Worm (Caenorhabditis elegans) whole organism, early embryonic: ENCODE results near the gene rec-8.

ENCODE experiments used
- B0310.2 ChIP-seq: sonication (generic microtip); optimal IDR thresholded peaks from 2 replicates; lab custom pipeline; 2016; ENCODE audit warnings: mild to moderate bottlenecking, missing genetic modification characterization, missing compliant biosample characterization
- F13C5.2 ChIP-seq: sonication (generic microtip); optimal IDR thresholded peaks from 2 replicates; lab custom pipeline; 2017; ENCODE audit warnings: mild to moderate bottlenecking, missing genetic modification characterization, inconsistent platforms, missing compliant biosample characterization
- aly-1 ChIP-seq: sonication (generic microtip); optimal IDR thresholded peaks from 2 replicates; lab custom pipeline; 2016; ENCODE audit warnings: missing genetic modification characterization, missing compliant biosample characterization
- ama-1 ChIP-seq: fragments of 150-350 bp; optimal IDR thresholded peaks from 2 replicates; lab custom pipeline; 2014
- ceh-13 ChIP-seq: fragments of 200-800 bp; sonication (Bioruptor generic); optimal IDR thresholded peaks from 2 replicates; lab custom pipeline; 2018; ENCODE audit warnings: mild to moderate bottlenecking, missing genetic modification characterization, missing compliant biosample characterization
- ceh-36 ChIP-seq: sonication (generic microtip); optimal IDR thresholded peaks from 2 replicates; lab custom pipeline; 2016; ENCODE audit warnings: missing genetic modification characterization, inconsistent platforms, missing compliant biosample characterization
- ets-7 ChIP-seq: sonication (generic microtip); optimal IDR thresholded peaks from 2 replicates; lab custom pipeline; 2016; ENCODE audit warnings: missing genotype, missing genetic modification characterization, missing compliant biosample characterization
- flt-1 ChIP-seq: fragments of 200-800 bp; sonication (Bioruptor generic); IDR thresholded peaks from 2 replicates; pipeline ENCODE4 v1.3.6; 2022; ENCODE audit warnings: missing genetic modification characterization, missing compliant biosample characterization
- hmbx-1 ChIP-seq: sonication (generic microtip); optimal IDR thresholded peaks from 2 replicates; lab custom pipeline; 2016; ENCODE audit warnings: mild to moderate bottlenecking, missing genetic modification characterization, missing compliant biosample characterization
- hmg-4 ChIP-seq: fragments of 200-800 bp; sonication (Bioruptor generic); optimal IDR thresholded peaks from 2 replicates; lab custom pipeline; 2018; ENCODE audit warnings: mild to moderate bottlenecking, missing genetic modification characterization, missing compliant biosample characterization
- hnd-1 ChIP-seq: sonication (generic microtip); optimal IDR thresholded peaks from 2 replicates; lab custom pipeline; 2016; ENCODE audit warnings: missing genetic modification characterization, missing compliant biosample characterization
- pes-1 ChIP-seq: fragments of 200-800 bp; sonication (Bioruptor generic); IDR thresholded peaks from 2 replicates; pipeline ENCODE4 v1.3.6; 2022; ENCODE audit warnings: missing genetic modification reagents, missing genetic modification characterization, missing compliant biosample characterization
- scrt-1 ChIP-seq: fragments of 200-800 bp; sonication (Bioruptor generic); IDR thresholded peaks from 2 replicates; pipeline ENCODE4 v1.3.6; 2022; ENCODE audit warnings: missing genetic modification characterization, missing compliant biosample characterization
- sea-1 ChIP-seq: fragments of 200-800 bp; sonication (Bioruptor generic); conservative IDR thresholded peaks from 2 replicates; pipeline ENCODE4 v1.3.6; 2022; ENCODE audit warnings: missing genetic modification characterization, missing compliant biosample characterization
- tbx-11 ChIP-seq: fragments of 200-800 bp; sonication (Bioruptor generic); IDR thresholded peaks from 2 replicates; pipeline ENCODE4 v1.3.6; 2022; ENCODE audit warnings: missing genetic modification characterization, missing compliant biosample characterization
- tbx-37 ChIP-seq: fragments of 200-800 bp; sonication (Bioruptor generic); conservative IDR thresholded peaks from 2 replicates; pipeline ENCODE4 v1.3.6; 2022; ENCODE audit warnings: missing genetic modification reagents, missing genetic modification characterization, missing compliant biosample characterization
- tra-4 ChIP-seq: sonication (generic microtip); optimal IDR thresholded peaks from 2 replicates; lab custom pipeline; 2017; ENCODE audit warnings: missing genetic modification characterization, missing compliant biosample characterization

rec-8 gene

ce11 chrIV:13311331-13312034 lies 41.5 kb downstream of the rec-8 start:
- no peak for TF ChIP-seq tra-4 (tag; lab: Kevin White, UChicago)
- TF ChIP-seq tbx-11, result no peak
- no peak for TF ChIP-seq B0310.2 (tag; lab: Kevin White, UChicago)
- TF ChIP-seq pes-1 (GFP tag; lab: Robert Waterston, UW), result no peak
- no peak for TF ChIP-seq ets-7
- TF ChIP-seq F13C5.2 (tag; lab: Kevin White, UChicago), result no peak
- TF ChIP-seq flt-1 (GFP tag; lab: Robert Waterston, UW), result no peak
- TF ChIP-seq ceh-36 (tag; lab: Kevin White, UChicago), result no peak
- no peak for TF ChIP-seq hmg-4 (GFP tag; lab: Kevin White, UChicago)
- no peak for TF ChIP-seq ama-1
- no peak for TF ChIP-seq sea-1
- TF ChIP-seq ceh-13, result no peak
- no peak for TF ChIP-seq hmbx-1 (tag; lab: Kevin White, UChicago)
- no peak for TF ChIP-seq hnd-1 (tag; lab: Kevin White, UChicago)
- TF ChIP-seq tbx-37 (GFP tag; lab: Robert Waterston, UW), result no peak
- TF ChIP-seq scrt-1, result no peak
- TF ChIP-seq aly-1 (tag; lab: Kevin White, UChicago), result no peak

DNA sequence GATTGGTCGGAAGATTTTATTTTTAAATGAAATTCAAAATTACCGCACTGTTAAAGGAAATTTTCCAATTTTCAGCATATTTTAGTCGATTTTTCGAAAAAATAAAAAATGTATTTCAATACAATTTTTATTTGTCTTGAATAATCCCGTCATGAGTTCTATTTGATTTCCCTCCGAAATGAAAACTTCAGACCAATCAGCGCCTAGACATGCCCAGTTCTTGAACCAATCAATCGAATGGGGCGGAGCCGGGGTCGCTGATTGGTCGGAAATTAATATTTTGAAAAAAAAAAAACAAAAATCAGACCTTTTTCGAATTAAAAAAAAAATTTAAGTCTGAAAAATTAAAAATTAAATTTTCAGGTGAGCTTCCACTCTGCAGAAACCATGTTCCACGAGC lies 43.4 kb downstream of the rec-8 start:
- TF ChIP-seq F13C5.2 (tag; lab: Kevin White, UChicago) (no peak), aly-1 (tag; lab: Kevin White, UChicago) (no peak), flt-1 (GFP tag; lab: Robert Waterston, UW) (no peak), scrt-1 (no peak), hnd-1 (tag; lab: Kevin White, UChicago) (no peak), ama-1 (no peak), tbx-11 (no peak), tbx-37 (GFP tag; lab: Robert Waterston, UW) (no peak), tra-4 (tag; lab: Kevin White, UChicago) (no peak)

- TF ChIP-seq sea-1 (no peak), flt-1 (GFP tag; lab: Robert Waterston, UW) (no peak), ets-7 (no peak), ama-1 (no peak), scrt-1 (no peak), B0310.2 (tag; lab: Kevin White, UChicago) (no peak), F13C5.2 (tag; lab: Kevin White, UChicago) (no peak), hnd-1 (tag; lab: Kevin White, UChicago) (no peak), hmg-4 (GFP tag; lab: Kevin White, UChicago) (no peak), tra-4 (tag; lab: Kevin White, UChicago) (no peak), aly-1 (tag; lab: Kevin White, UChicago) (no peak), hmbx-1 (tag; lab: Kevin White, UChicago) (no peak), pes-1 (GFP tag; lab: Robert Waterston, UW) (no peak), tbx-37 (GFP tag; lab: Robert Waterston, UW) (no peak), ceh-13 (no peak), tbx-11 (no peak), ceh-36 (tag; lab: Kevin White, UChicago) (no peak)
These were observed 48.2 kb downstream of the rec-8 start for ce11 chrIV:13304786-13305185.

DNA sequence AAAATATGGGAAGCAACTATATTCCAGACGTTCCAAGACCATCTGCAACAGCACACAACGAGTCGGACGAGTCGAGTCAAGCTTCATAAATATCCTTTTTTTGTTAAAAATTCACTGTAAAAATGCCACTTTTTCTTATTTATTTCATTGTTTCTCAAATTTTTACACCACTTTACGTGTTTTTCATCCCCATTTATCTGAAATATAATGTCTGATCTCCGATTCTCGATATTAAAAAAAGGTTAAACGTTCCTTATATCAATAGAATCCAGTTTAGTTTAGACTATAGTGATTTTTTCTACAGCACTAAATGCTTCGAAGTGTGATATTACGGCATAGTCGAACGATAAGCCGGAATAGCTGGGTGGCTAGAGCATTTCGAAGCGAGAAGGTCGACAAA lies 49.6 kb downstream of the rec-8 start, which contains the start of gene Y67H2A.7:
Gene Y67H2A.7, plus strand, starts transcription at position 301 of the 400 bp plus-strand sequence.
- TF ChIP-seq B0310.2 (tag; lab: Kevin White, UChicago) (no peak), flt-1 (GFP tag; lab: Robert Waterston, UW) (no peak), hnd-1 (tag; lab: Kevin White, UChicago) (no peak), scrt-1 (no peak), tbx-11 (no peak), aly-1 (tag; lab: Kevin White, UChicago) (no peak), F13C5.2 (tag; lab: Kevin White, UChicago) (no peak), sea-1 (no peak), hmg-4 (GFP tag; lab: Kevin White, UChicago) (no peak), hmbx-1 (tag; lab: Kevin White, UChicago) (no peak), tbx-37 (GFP tag; lab: Robert Waterston, UW) (no peak), pes-1 (GFP tag; lab: Robert Waterston, UW) (no peak), ama-1 (no peak), ets-7 (no peak), ceh-36 (tag; lab: Kevin White, UChicago) (no peak), ceh-13 (no peak)

DNA sequence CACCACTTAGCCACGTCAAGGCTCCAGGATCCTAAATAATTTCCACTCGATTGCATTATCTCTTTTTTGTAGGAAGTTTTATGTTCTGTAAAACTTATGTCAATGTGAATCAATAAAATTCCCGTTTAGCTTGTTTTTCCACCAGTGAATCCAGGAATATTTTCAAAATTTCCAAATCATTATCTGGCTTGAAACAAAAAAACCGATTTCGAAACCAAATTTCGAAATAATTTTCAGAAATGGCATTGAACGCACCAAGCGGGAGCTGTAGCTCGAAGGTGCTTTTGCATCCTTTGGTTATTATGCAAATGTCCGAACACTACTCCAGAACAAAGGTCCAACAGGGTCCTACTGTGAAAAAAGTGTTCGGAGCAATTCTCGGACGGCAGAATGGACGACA lies 52.4 kb downstream of the rec-8 start, which contains the start of gene csn-6:
Gene csn-6, plus strand, starts transcription at position 234 of the 400 bp plus-strand sequence.
- TF ChIP-seq ceh-13 (no peak), sea-1 (no peak), pes-1 (GFP tag; lab: Robert Waterston, UW) (no peak), B0310.2 (tag; lab: Kevin White, UChicago) (no peak), tbx-37 (GFP tag; lab: Robert Waterston, UW) (no peak), F13C5.2 (tag; lab: Kevin White, UChicago) (no peak), ets-7 (no peak), tra-4 (tag; lab: Kevin White, UChicago) (no peak), hmg-4 (GFP tag; lab: Kevin White, UChicago) (no peak), aly-1 (tag; lab: Kevin White, UChicago) (no peak), tbx-11 (no peak), hmbx-1 (tag; lab: Kevin White, UChicago) (no peak), scrt-1 (no peak), ama-1 (no peak), ceh-36 (tag; lab: Kevin White, UChicago) (no peak), hnd-1 (tag; lab: Kevin White, UChicago) (no peak)

DNA sequence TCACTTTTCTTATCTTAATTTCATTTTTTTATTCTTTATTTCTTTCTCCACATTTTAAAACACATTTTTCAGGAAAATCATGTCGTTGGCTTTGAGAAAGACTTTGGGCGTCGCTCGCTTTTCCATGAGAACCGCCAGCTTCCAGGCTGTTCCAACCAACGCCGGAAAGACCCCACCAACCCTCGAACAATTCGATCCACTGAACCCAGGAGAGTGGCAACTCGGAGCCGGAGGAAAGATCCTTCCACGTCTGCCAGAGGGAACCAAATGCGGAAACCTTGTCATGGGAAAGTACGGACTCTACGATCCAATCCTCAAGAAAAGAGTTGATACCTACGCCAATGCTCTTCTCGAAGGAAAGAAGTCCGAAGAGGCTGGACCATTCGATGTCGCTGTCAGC lies 52.9 kb downstream of the rec-8 start, which contains the start of gene kdp-1:
Gene kdp-1, plus strand, starts transcription at position 80 of the 400 bp plus-strand sequence.
- TF ChIP-seq ceh-13 (no peak), hmbx-1 (tag; lab: Kevin White, UChicago) (no peak), scrt-1 (no peak), pes-1 (GFP tag; lab: Robert Waterston, UW) (no peak), ama-1 (no peak), tbx-11 (no peak), B0310.2 (tag; lab: Kevin White, UChicago) (no peak), ceh-36 (tag; lab: Kevin White, UChicago) (no peak), F13C5.2 (tag; lab: Kevin White, UChicago) (no peak), hnd-1 (tag; lab: Kevin White, UChicago) (no peak), sea-1 (no peak), flt-1 (GFP tag; lab: Robert Waterston, UW) (no peak), hmg-4 (GFP tag; lab: Kevin White, UChicago) (no peak), tbx-37 (GFP tag; lab: Robert Waterston, UW) (no peak), tra-4 (tag; lab: Kevin White, UChicago) (no peak), aly-1 (tag; lab: Kevin White, UChicago) (no peak)
